Fruit fly (Drosophila melanogaster): ENCODE data around the gene Pgk.

- no peak for TF ChIP-seq gl (tag; optimal IDR thresholded peaks at IDR 0.05)
- TF ChIP-seq CG14655 (GFP tag; optimal IDR thresholded peaks at IDR 0.05) = no peak
Observed at dm6 chr2L:2782790-2783189, 29.9 kb upstream of the Pgk start.
